Worm (Caenorhabditis elegans) whole organism, midembryonic: ENCODE measurements around the gene ttc-37.

Experiments used
- T22C8.4 ChIP-seq: fragments of 200-800 bp; sonication (Bioruptor generic); IDR thresholded peaks from 2 replicates; pipeline ENCODE4 v1.3.6; 2022; ENCODE audit warnings: missing genetic modification characterization, missing compliant biosample characterization
- cog-1 ChIP-seq: sonication (generic microtip); optimal IDR thresholded peaks from 2 replicates; lab custom pipeline; 2016; ENCODE audit warnings: missing genetic modification characterization, missing compliant biosample characterization
- flt-1 ChIP-seq: fragments of 200-800 bp; sonication (Bioruptor generic); IDR thresholded peaks from 2 replicates; pipeline ENCODE4 v1.3.6; 2022; ENCODE audit warnings: missing genetic modification characterization, missing compliant biosample characterization
- klf-2 ChIP-seq: fragments of 200-800 bp; sonication (Bioruptor generic); conservative IDR thresholded peaks from 2 replicates; pipeline ENCODE4 v1.3.6; 2022; ENCODE audit warnings: missing genetic modification reagents, missing genetic modification characterization, missing compliant biosample characterization
- med-1 ChIP-seq: sonication (generic microtip); optimal IDR thresholded peaks from 2 replicates; lab custom pipeline; 2017; ENCODE audit warnings: missing genetic modification characterization, mild to moderate bottlenecking, missing compliant biosample characterization, antibody characterized with exemption, missing genetic modification reagents; ENCODE audit not compliant: insufficient read depth
- ref-1 ChIP-seq: fragments of 200-800 bp; sonication (Bioruptor generic); conservative IDR thresholded peaks from 2 replicates; pipeline ENCODE4 v1.3.6; 2022; ENCODE audit warnings: missing genetic modification reagents, missing genetic modification characterization, missing compliant biosample characterization
- tab-1 ChIP-seq: fragments of 200-800 bp; sonication (Bioruptor generic); IDR thresholded peaks from 2 replicates; pipeline ENCODE4 v1.3.6; 2022; ENCODE audit warnings: missing genetic modification characterization, missing compliant biosample characterization
- ztf-23 ChIP-seq: fragments of 200-800 bp; sonication (Bioruptor generic); IDR thresholded peaks from 2 replicates; pipeline ENCODE4 v1.3.6; 2022; ENCODE audit warnings: missing genetic modification reagents, missing genetic modification characterization, missing compliant biosample characterization
- ztf-29 ChIP-seq: fragments of 200-800 bp; sonication (Bioruptor generic); IDR thresholded peaks from 2 replicates; pipeline ENCODE4 v1.3.6; 2022; ENCODE audit warnings: missing genetic modification reagents, missing genetic modification characterization, missing compliant biosample characterization

ce11 chrV:5165426-5165825 lies 38.8 kb upstream of the ttc-37 start, which contains the start of gene srw-140:
- no peak for TF ChIP-seq T22C8.4 (GFP tag; lab: Robert Waterston, UW)
- no peak for TF ChIP-seq flt-1 (GFP tag; lab: Robert Waterston, UW)
- no peak for TF ChIP-seq ztf-23
- no peak for TF ChIP-seq ref-1 (GFP tag; lab: Robert Waterston, UW)
- TF ChIP-seq ztf-29 (GFP tag; lab: Robert Waterston, UW): no peak
- no peak for TF ChIP-seq med-1 (GFP tag; lab: Kevin White, UChicago)
- TF ChIP-seq tab-1: no peak
- TF ChIP-seq klf-2 (GFP tag; lab: Robert Waterston, UW): no peak
- TF ChIP-seq cog-1 (tag; lab: Kevin White, UChicago): no peak
